Worm (Caenorhabditis elegans): ENCODE data around the gene pitr-5.

The pitr-5 gene

ce11 chrV:7237133-7237532, 52.5 kb downstream of the pitr-5 start, which contains the start of gene hyls-1 (continued):
- TF ChIP-seq unc-3 (GFP tag; conservative IDR thresholded peaks at IDR 0.05) = no peak
- no peak for TF ChIP-seq unc-3 (tag; optimal IDR thresholded peaks at IDR 0.05)
- no peak for TF ChIP-seq K02D7.2 (tag; optimal IDR thresholded peaks at IDR 0.05)
- no peak for TF ChIP-seq pat-9 (tag; optimal IDR thresholded peaks at IDR 0.05)
- no peak for TF ChIP-seq ceh-30 (tag; optimal IDR thresholded peaks at IDR 0.05)
- TF ChIP-seq fax-1 (tag; optimal IDR thresholded peaks at IDR 0.05) = no peak
- TF ChIP-seq pag-3 (tag; optimal IDR thresholded peaks at IDR 0.05; ENCODE audit: borderline replicate concordance) = no peak
- no peak for TF ChIP-seq pha-2 (tag; optimal IDR thresholded peaks at IDR 0.05)
- no peak for TF ChIP-seq ceh-24 (tag; optimal IDR thresholded peaks at IDR 0.05)
- TF ChIP-seq zip-5 (tag; optimal IDR thresholded peaks at IDR 0.05) = no peak
- TF ChIP-seq hlh-8 (tag; optimal IDR thresholded peaks at IDR 0.05) = no peak
- no peak for TF ChIP-seq ceh-22 (tag; optimal IDR thresholded peaks at IDR 0.05)
- TF ChIP-seq tbx-7 (tag; optimal IDR thresholded peaks at IDR 0.05) = no peak
- no peak for TF ChIP-seq elt-4 (tag; optimal IDR thresholded peaks at IDR 0.05)
- no peak for TF ChIP-seq ceh-45 (GFP tag; IDR thresholded peaks at IDR 0.05)
- no peak for TF ChIP-seq npax-4 (tag; optimal IDR thresholded peaks at IDR 0.05)
- TF ChIP-seq ceh-48 (tag; optimal IDR thresholded peaks at IDR 0.05) = no peak
- TF ChIP-seq ceh-18 (tag; optimal IDR thresholded peaks at IDR 0.05) = peak; percentile 58
- TF ChIP-seq T23F11.4 (GFP tag; optimal IDR thresholded peaks at IDR 0.05) = no peak
- no peak for TF ChIP-seq K09A11.1 (tag; optimal IDR thresholded peaks at IDR 0.05; ENCODE audit: insufficient read depth)
- TF ChIP-seq ref-2 (tag; optimal IDR thresholded peaks at IDR 0.05) = no peak
- TF ChIP-seq rnt-1 (tag; optimal IDR thresholded peaks at IDR 0.05) = no peak
- TF ChIP-seq unc-55 (GFP tag; optimal IDR thresholded peaks at IDR 0.05) = no peak
- TF ChIP-seq pax-1 (tag; optimal IDR thresholded peaks at IDR 0.05) = peak; percentile 74
- TF ChIP-seq hlh-30 (tag; optimal IDR thresholded peaks at IDR 0.05; ENCODE audit: insufficient read depth) = no peak
- TF ChIP-seq ceh-19 (GFP tag; optimal IDR thresholded peaks at IDR 0.05) = no peak
- TF ChIP-seq syd-9 (tag; optimal IDR thresholded peaks at IDR 0.05) = no peak
- peak; percentile 82 for TF ChIP-seq nfya-1 (tag; optimal IDR thresholded peaks at IDR 0.05)
